Worm (Caenorhabditis elegans): ENCODE data around the gene srsx-18.

- TF ChIP-seq ces-1 (GFP tag; optimal IDR thresholded peaks at IDR 0.05) (no peak), ama-1 (optimal IDR thresholded peaks at IDR 0.05) (no peak)
These were observed 22.4 kb upstream of the srsx-18 start, which contains the start of gene srd-16 for ce11 chrV:5899940-5900339.

All from whole organism, L1 larva.